Worm (Caenorhabditis elegans) whole organism, L4 larva: ENCODE measurements around the gene C50B6.7.

Source experiments
- R02D3.7 ChIP-seq: fragments of 150-350 bp; sonication (generic microtip); optimal IDR thresholded peaks from 3 replicates; lab custom pipeline; 2014; ENCODE audit warnings: missing biosample characterization, missing genetic modification characterization
- mdl-1 ChIP-seq, 2 experiments: fragments of 150-350 bp in 1 of 2; sonication (generic microtip) in 1 of 2; optimal IDR thresholded peaks; 2 replicates each; lab custom pipeline; 2014 to 2017; ENCODE audit warnings: missing biosample characterization in 2 of 2, missing genetic modification characterization in 2 of 2

DNA sequence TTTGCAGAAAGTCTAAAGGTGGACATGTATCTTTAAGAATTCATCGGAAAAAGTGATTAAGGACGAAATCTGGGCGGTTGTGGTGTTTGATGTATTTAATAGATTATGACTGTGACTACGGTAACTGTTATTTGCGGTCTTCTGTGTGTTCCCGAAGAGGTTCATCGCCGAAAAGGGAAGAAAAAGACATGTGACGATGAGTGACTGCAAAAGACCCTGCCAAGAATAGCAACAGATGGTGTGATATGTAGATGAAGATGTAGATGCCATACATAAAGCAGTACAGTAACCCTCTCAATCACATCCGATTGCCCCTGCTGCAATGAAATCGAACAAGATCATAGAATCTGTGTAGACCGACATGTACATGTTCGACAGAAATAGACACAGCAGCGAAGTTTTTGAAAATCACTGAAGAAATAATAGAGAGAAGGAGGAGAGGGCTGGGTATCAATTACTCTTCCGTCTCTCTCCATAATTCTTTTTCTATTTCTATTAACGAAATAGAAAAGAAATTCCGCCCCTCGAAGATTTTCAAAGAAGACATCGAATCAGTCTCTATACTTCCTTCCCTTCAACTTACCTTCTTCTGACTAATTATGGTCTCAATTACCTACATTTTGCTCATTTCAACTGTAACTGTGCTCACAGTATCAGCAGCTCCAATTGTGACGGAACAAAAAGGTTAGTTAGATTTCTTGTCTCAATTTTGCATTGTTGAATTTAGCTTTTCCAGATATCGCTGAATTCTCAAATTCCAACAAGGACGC, 34.2 kb upstream of the C50B6.7 start, which contains the start of gene F32H5.3:
- TF ChIP-seq mdl-1 (tag; optimal IDR thresholded peaks at IDR 0.05; lab: Kevin White, UChicago) (peak in 1 of 2 experiments; percentile 44), R02D3.7 (tag; lab: Kevin White, UChicago) (no peak)
